Worm (Caenorhabditis elegans) whole organism, L2 larva: ENCODE measurements around the gene T05E12.8.
A peak's percentile ranks its signal among the peaks of the same experiment; 100 is the strongest.

Experiments used
- C34F6.9 ChIP-seq: fragments of 150-350 bp; optimal IDR thresholded peaks from 2 replicates; lab custom pipeline; 2014; ENCODE audit warnings: missing biosample characterization, missing genetic modification characterization
- F13H6.1 ChIP-seq: sonication (generic microtip); optimal IDR thresholded peaks from 2 replicates; lab custom pipeline; 2016; ENCODE audit warnings: missing genetic modification characterization, missing compliant biosample characterization
- R02D3.7 ChIP-seq: fragments of 150-350 bp; optimal IDR thresholded peaks from 2 replicates; lab custom pipeline; 2014; ENCODE audit warnings: missing biosample characterization, missing genetic modification characterization
- Y55F3AM.14 ChIP-seq: fragments of 200-800 bp; sonication (Bioruptor generic); optimal IDR thresholded peaks from 2 replicates; lab custom pipeline; 2018; ENCODE audit warnings: mild to moderate bottlenecking, missing genetic modification characterization, missing compliant biosample characterization
- alr-1 ChIP-seq: fragments of 150-350 bp; optimal IDR thresholded peaks from 2 replicates; lab custom pipeline; 2014; ENCODE audit warnings: missing biosample characterization, missing genetic modification characterization
- aly-2 ChIP-seq: fragments of 150-350 bp; optimal IDR thresholded peaks from 2 replicates; lab custom pipeline; 2014; ENCODE audit warnings: missing biosample characterization, missing genetic modification characterization
- blmp-1 ChIP-seq: sonication (generic microtip); optimal IDR thresholded peaks from 2 replicates; lab custom pipeline; 2017; ENCODE audit warnings: missing genetic modification characterization, mild to moderate bottlenecking, missing compliant biosample characterization, antibody characterized with exemption, moderate library complexity; ENCODE audit not compliant: insufficient read depth
- ceh-16 ChIP-seq: fragments of 150-350 bp; optimal IDR thresholded peaks from 2 replicates; lab custom pipeline; 2014; ENCODE audit warnings: missing biosample characterization, missing genetic modification characterization
- crh-2 ChIP-seq: sonication (generic microtip); optimal IDR thresholded peaks from 2 replicates; lab custom pipeline; 2017; ENCODE audit warnings: missing biosample characterization, missing genetic modification characterization
- dmd-4 ChIP-seq: sonication (generic microtip); optimal IDR thresholded peaks from 2 replicates; lab custom pipeline; 2017; ENCODE audit warnings: missing biosample characterization, missing genetic modification characterization
- egl-27 ChIP-seq: sonication (generic microtip); optimal IDR thresholded peaks from 3 replicates; lab custom pipeline; 2017; ENCODE audit warnings: missing biosample characterization, missing genetic modification reagents, missing genetic modification characterization
- elt-1 ChIP-seq: fragments of 150-350 bp; optimal IDR thresholded peaks from 2 replicates; lab custom pipeline; 2014; ENCODE audit warnings: missing biosample characterization, missing genetic modification characterization
- elt-3 ChIP-seq: sonication (generic microtip); optimal IDR thresholded peaks from 2 replicates; lab custom pipeline; 2017; ENCODE audit warnings: missing biosample characterization, missing genetic modification characterization
- fos-1 ChIP-seq: fragments of 150-350 bp; optimal IDR thresholded peaks from 2 replicates; lab custom pipeline; 2014; ENCODE audit warnings: missing biosample characterization, missing genetic modification characterization
- gmeb-1 ChIP-seq: fragments of 150-350 bp; optimal IDR thresholded peaks from 2 replicates; lab custom pipeline; 2014; ENCODE audit warnings: missing biosample characterization, missing genetic modification characterization
- lin-11 ChIP-seq: fragments of 150-350 bp; sonication (generic microtip); optimal IDR thresholded peaks from 2 replicates; lab custom pipeline; 2014; ENCODE audit warnings: missing biosample characterization, missing genetic modification characterization, inconsistent platforms, mixed read lengths
- lin-13 ChIP-seq: fragments of 150-350 bp; optimal IDR thresholded peaks from 2 replicates; lab custom pipeline; 2014; ENCODE audit warnings: missing biosample characterization, missing genetic modification reagents, missing genetic modification characterization
- lin-39 ChIP-seq: fragments of 150-350 bp; optimal IDR thresholded peaks from 2 replicates; lab custom pipeline; 2014; ENCODE audit warnings: missing biosample characterization, missing genetic modification reagents, missing genetic modification characterization
- lsy-2 ChIP-seq, 2 experiments: fragments of 150-350 bp in 1 of 2; sonication (generic microtip) in 1 of 2; optimal IDR thresholded peaks; 2 replicates each; lab custom pipeline; 2014 to 2017; ENCODE audit warnings: missing biosample characterization in 2 of 2, missing genetic modification characterization in 2 of 2
- mab-5 ChIP-seq: fragments of 150-350 bp; optimal IDR thresholded peaks from 2 replicates; lab custom pipeline; 2014; ENCODE audit warnings: missing biosample characterization, missing genetic modification characterization
- nhr-10 ChIP-seq: sonication (generic microtip); optimal IDR thresholded peaks from 2 replicates; lab custom pipeline; 2017; ENCODE audit warnings: missing biosample characterization, missing genetic modification characterization
- nhr-12 ChIP-seq: fragments of 150-350 bp; optimal IDR thresholded peaks from 2 replicates; lab custom pipeline; 2014; ENCODE audit warnings: missing biosample characterization, missing genetic modification characterization
- nhr-129 ChIP-seq: fragments of 150-350 bp; optimal IDR thresholded peaks from 2 replicates; lab custom pipeline; 2014; ENCODE audit warnings: missing biosample characterization, missing genetic modification characterization
- nhr-21 ChIP-seq: fragments of 150-350 bp; optimal IDR thresholded peaks from 2 replicates; lab custom pipeline; 2014; ENCODE audit warnings: missing biosample characterization, missing genetic modification characterization
- nhr-237 ChIP-seq: fragments of 150-350 bp; optimal IDR thresholded peaks from 2 replicates; lab custom pipeline; 2014; ENCODE audit warnings: missing biosample characterization, missing genetic modification characterization
- nhr-6 ChIP-seq: fragments of 150-350 bp; optimal IDR thresholded peaks from 2 replicates; lab custom pipeline; 2014; ENCODE audit warnings: missing biosample characterization, missing genetic modification characterization
- nhr-77 ChIP-seq: fragments of 150-350 bp; optimal IDR thresholded peaks from 2 replicates; lab custom pipeline; 2014; ENCODE audit warnings: missing biosample characterization, missing genetic modification characterization
- peb-1 ChIP-seq: fragments of 150-350 bp; optimal IDR thresholded peaks from 2 replicates; lab custom pipeline; 2014; ENCODE audit warnings: missing biosample characterization, missing genetic modification characterization
- sem-4 ChIP-seq: fragments of 150-350 bp; optimal IDR thresholded peaks from 2 replicates; lab custom pipeline; 2014; ENCODE audit warnings: missing biosample characterization, missing genetic modification reagents, missing genetic modification characterization
- skn-1 ChIP-seq: sonication (generic microtip); optimal IDR thresholded peaks from 2 replicates; lab custom pipeline; 2017; ENCODE audit warnings: missing biosample characterization, missing genetic modification characterization
- sma-3 ChIP-seq: sonication (generic microtip); optimal IDR thresholded peaks from 2 replicates; lab custom pipeline; 2016; ENCODE audit warnings: missing genetic modification reagents, missing genetic modification characterization, missing compliant biosample characterization
- sma-9 ChIP-seq, 2 experiments: fragments of 150-350 bp in 1 of 2; sonication (generic microtip) in 1 of 2; optimal IDR thresholded peaks; 2 replicates each; lab custom pipeline; 2014 to 2016; ENCODE audit warnings: missing genetic modification characterization in 2 of 2, mild to moderate bottlenecking in 1 of 2, missing biosample characterization in 1 of 2, missing compliant biosample characterization in 1 of 2, missing genetic modification reagents in 1 of 2, moderate library complexity in 1 of 2
- snpc-4 ChIP-seq: fragments of 150-350 bp; optimal IDR thresholded peaks from 2 replicates; lab custom pipeline; 2014; ENCODE audit warnings: missing biosample characterization, missing genetic modification characterization
- unc-55 ChIP-seq: fragments of 150-350 bp; sonication (generic microtip); optimal IDR thresholded peaks from 3 replicates; lab custom pipeline; 2014; ENCODE audit warnings: missing biosample characterization, missing genetic modification reagents, missing genetic modification characterization
- ztf-1 ChIP-seq: fragments of 200-800 bp; sonication (Bioruptor generic); conservative IDR thresholded peaks from 2 replicates; pipeline ENCODE4 v1.3.6; 2022; ENCODE audit warnings: missing genetic modification characterization, missing compliant biosample characterization
- ztf-4 ChIP-seq: fragments of 150-350 bp; optimal IDR thresholded peaks from 2 replicates; lab custom pipeline; 2014; ENCODE audit warnings: missing biosample characterization, missing genetic modification characterization

T05E12.8 gene

ce11 chrV:17079795-17080194, 10.9 kb downstream of the T05E12.8 start, which contains the start of gene srw-20:
TSS of gene srw-20 (minus strand) at chrV:17079895.
- no peak for TF ChIP-seq nhr-10 (tag; lab: Kevin White, UChicago)
- no peak for TF ChIP-seq R02D3.7 (tag; lab: Kevin White, UChicago)
- TF ChIP-seq sma-9 (GFP tag; optimal IDR thresholded peaks at IDR 0.05; lab: Kevin White, UChicago), result no peak
- no peak for TF ChIP-seq sma-9 (tag; optimal IDR thresholded peaks at IDR 0.05; lab: Kevin White, UChicago)
- TF ChIP-seq lin-11, result no peak
- TF ChIP-seq snpc-4 (tag; lab: Kevin White, UChicago), result no peak
- TF ChIP-seq crh-2 (tag; lab: Kevin White, UChicago), result no peak
- no peak for TF ChIP-seq sem-4 (tag; lab: Kevin White, UChicago)
- TF ChIP-seq unc-55, result no peak
- TF ChIP-seq F13H6.1, result no peak
- TF ChIP-seq lin-39 (tag; lab: Kevin White, UChicago), result no peak
- TF ChIP-seq elt-3 (tag; lab: Kevin White, UChicago), result no peak
- no peak for TF ChIP-seq peb-1
- TF ChIP-seq ztf-4 (tag; lab: Kevin White, UChicago), result no peak
- TF ChIP-seq egl-27 (tag; lab: Kevin White, UChicago), result no peak
- no peak for TF ChIP-seq C34F6.9
- no peak for TF ChIP-seq lin-13 (GFP tag; lab: Kevin White, UChicago)
- no peak for TF ChIP-seq ceh-16 (tag; lab: Kevin White, UChicago)

DNA sequence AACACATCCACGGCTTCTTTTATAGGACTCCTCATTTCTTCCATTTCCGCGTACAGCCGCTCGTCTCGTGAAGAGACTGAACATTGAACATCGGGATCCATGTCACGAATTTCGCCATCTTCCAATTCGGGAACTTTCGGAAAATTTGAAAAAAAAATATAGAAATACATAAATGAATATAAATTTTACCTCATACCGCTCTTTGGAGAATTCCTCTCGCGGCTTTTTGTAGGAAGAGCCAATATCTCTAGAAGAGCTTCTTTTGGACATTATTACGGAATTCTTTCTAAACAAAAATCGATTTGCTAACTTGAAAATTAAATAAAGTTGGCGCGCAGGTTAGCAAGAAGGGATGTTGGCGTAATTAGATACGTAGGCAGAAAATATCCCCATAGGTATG, 13.8 kb downstream of the T05E12.8 start, which contains the start of gene T05E12.9:
Gene T05E12.9 (minus strand): TSS at position 101 of the 400 bp plus-strand sequence.
- no peak for TF ChIP-seq ztf-1 (GFP tag; lab: Robert Waterston, UW)
- TF ChIP-seq nhr-6 (tag; lab: Kevin White, UChicago), result no peak
- no peak for TF ChIP-seq ztf-4 (tag; lab: Kevin White, UChicago)
- no peak for TF ChIP-seq nhr-21 (tag; lab: Kevin White, UChicago)
- TF ChIP-seq nhr-10 (tag; lab: Kevin White, UChicago), result no peak
- no peak for TF ChIP-seq dmd-4 (tag; lab: Kevin White, UChicago)
- no peak for TF ChIP-seq aly-2 (tag; lab: Kevin White, UChicago)
- TF ChIP-seq nhr-129 (tag; lab: Kevin White, UChicago), result no peak
- TF ChIP-seq blmp-1 (tag; lab: Kevin White, UChicago), result no peak

DNA sequence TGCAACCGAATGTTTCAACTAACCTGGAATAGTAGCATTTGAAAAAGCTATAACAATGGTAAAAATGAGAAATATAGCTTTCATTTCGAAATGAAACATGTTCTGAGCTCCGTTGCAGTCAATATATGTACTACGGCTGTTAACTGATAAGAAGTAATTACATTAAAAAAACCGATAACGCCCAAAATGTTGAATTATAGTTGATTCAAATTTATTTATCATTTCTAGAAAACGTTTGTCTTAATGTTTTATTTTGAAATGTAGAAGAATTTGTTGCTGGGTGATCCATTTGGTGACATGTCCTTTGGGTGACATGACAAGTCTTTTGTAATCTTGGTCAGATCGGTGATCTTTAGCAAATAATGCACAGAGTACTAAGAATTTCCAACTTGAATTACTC, 20.4 kb downstream of the T05E12.8 start, which contains the start of gene T05E12.6:
Gene T05E12.6 (minus strand): TSS at position 101 of the 400 bp plus-strand sequence.
- no peak for TF ChIP-seq elt-1 (tag; lab: Kevin White, UChicago)
- TF ChIP-seq sma-3 (GFP tag; lab: Kevin White, UChicago), result no peak
- TF ChIP-seq nhr-77 (tag; lab: Kevin White, UChicago), result no peak
- TF ChIP-seq fos-1, result no peak
- TF ChIP-seq Y55F3AM.14 (GFP tag; lab: Kevin White, UChicago), result no peak
- no peak for TF ChIP-seq nhr-12 (tag; lab: Kevin White, UChicago)
- no peak for TF ChIP-seq mab-5 (tag; lab: Kevin White, UChicago)
- no peak for TF ChIP-seq sem-4 (tag; lab: Kevin White, UChicago)
- TF ChIP-seq dmd-4 (tag; lab: Kevin White, UChicago), result no peak
- TF ChIP-seq nhr-237 (tag; lab: Kevin White, UChicago), result no peak
- TF ChIP-seq blmp-1 (tag; lab: Kevin White, UChicago), result no peak
- TF ChIP-seq peb-1, result no peak
- no peak for TF ChIP-seq skn-1 (tag; lab: Kevin White, UChicago)
- TF ChIP-seq gmeb-1 (tag; lab: Kevin White, UChicago), result no peak
- TF ChIP-seq ztf-4 (tag; lab: Kevin White, UChicago), result no peak
- no peak for TF ChIP-seq lsy-2 (tag; optimal IDR thresholded peaks at IDR 0.05; lab: Kevin White, UChicago)
- TF ChIP-seq lin-11, result no peak

- TF ChIP-seq alr-1 (no peak), fos-1 (peak; percentile 68)
Observed at ce11 chrV:17089931-17090429, 21.0 kb downstream of the T05E12.8 start, which contains the start of gene srh-237. TSS of gene srh-237 (plus strand) at chrV:17090379.
